Fruit fly (Drosophila melanogaster): Measurements from ENCODE around the gene eIF2beta.

The eIF2beta gene

dm6 chr3L:12572366-12572765, 45.8 kb upstream of the eIF2beta start, which contains the start of gene sowah (continued):
- TF ChIP-seq lbe (GFP tag; optimal IDR thresholded peaks at IDR 0.05) (no peak), hb (GFP tag; IDR thresholded peaks at IDR 0.05; ENCODE audit: partially characterized antibody) (no peak), CG12104 (GFP tag; optimal IDR thresholded peaks at IDR 0.05) (no peak), Myb (GFP tag; optimal IDR thresholded peaks at IDR 0.05) (peak; percentile 55), wek (GFP tag; optimal IDR thresholded peaks at IDR 0.05) (no peak), gfzf (GFP tag; optimal IDR thresholded peaks at IDR 0.05) (peak; percentile 40), C15 (GFP tag; IDR thresholded peaks at IDR 0.05) (no peak), abd-A (tag; optimal IDR thresholded peaks at IDR 0.05) (no peak), Xbp1 (GFP tag; optimal IDR thresholded peaks at IDR 0.05) (peak; percentile 59), CG4820 (GFP tag; optimal IDR thresholded peaks at IDR 0.05) (peak; percentile 40), amos (GFP tag; IDR thresholded peaks at IDR 0.05; ENCODE audit: partially characterized antibody) (peak; percentile 57), CG7271 (tag; optimal IDR thresholded peaks at IDR 0.05) (peak; percentile 42), mirr (GFP tag; optimal IDR thresholded peaks at IDR 0.05) (no peak), psq (GFP tag; optimal IDR thresholded peaks at IDR 0.05) (no peak), shn (GFP tag; optimal IDR thresholded peaks at IDR 0.05) (peak; percentile 62), Ssrp (tag; optimal IDR thresholded peaks at IDR 0.05) (peak; percentile 32), lab (GFP tag; optimal IDR thresholded peaks at IDR 0.05) (peak; percentile 37), pb (GFP tag; optimal IDR thresholded peaks at IDR 0.05) (peak; percentile 34), CG13424 (tag; optimal IDR thresholded peaks at IDR 0.05) (peak; percentile 34), Dbx (GFP tag; IDR thresholded peaks at IDR 0.05) (peak; percentile 49; the same call in 1 of the 3 replicates), CG12391 (tag; optimal IDR thresholded peaks at IDR 0.05) (peak; percentile 39), az2 (GFP tag; optimal IDR thresholded peaks at IDR 0.05) (peak; percentile 5), CG31388 (GFP tag; optimal IDR thresholded peaks at IDR 0.05) (no peak), ase (GFP tag; IDR thresholded peaks at IDR 0.05) (peak; percentile 66; the same call in 2 of the 3 replicates), D19A (tag; optimal IDR thresholded peaks at IDR 0.05) (peak; percentile 33), CG1603 (tag; optimal IDR thresholded peaks at IDR 0.05) (peak; percentile 76), CG34422 (GFP tag; IDR thresholded peaks at IDR 0.05) (peak; percentile 68), CG8089 (GFP tag; optimal IDR thresholded peaks at IDR 0.05) (peak; percentile 61), ERR (GFP tag; optimal IDR thresholded peaks at IDR 0.05) (peak; percentile 18), ewg (GFP tag; optimal IDR thresholded peaks at IDR 0.05) (peak; percentile 65), croc (GFP tag; conservative IDR thresholded peaks at IDR 0.05) (no peak; the same call in 2 of the 3 replicates), CG4730 (GFP tag; IDR thresholded peaks at IDR 0.05) (no peak), Dip3 (GFP tag; optimal IDR thresholded peaks at IDR 0.05) (peak; percentile 65), unpg (GFP tag; optimal IDR thresholded peaks at IDR 0.05) (no peak), dpn (GFP tag; optimal IDR thresholded peaks at IDR 0.05) (peak; percentile 44 to 53), odd (GFP tag; optimal IDR thresholded peaks at IDR 0.05) (no peak), Hr51 (GFP tag; optimal IDR thresholded peaks at IDR 0.05) (peak; percentile 7 to 51), CG12219 (GFP tag; optimal IDR thresholded peaks at IDR 0.05) (no peak), ftz-f1 (GFP tag; optimal IDR thresholded peaks at IDR 0.05) (peak; percentile 9), CG12299 (tag; optimal IDR thresholded peaks at IDR 0.05) (no peak), Ada2b (GFP tag; IDR thresholded peaks at IDR 0.05) (0 out of 2 replicates have a peak, but pooled peaks have one; percentile 8), repo (GFP tag; optimal IDR thresholded peaks at IDR 0.05) (peak; percentile 8), Antp (GFP tag; optimal IDR thresholded peaks at IDR 0.05) (peak; percentile 27), gsb (GFP tag; IDR thresholded peaks at IDR 0.05) (no peak), ro (GFP tag; IDR thresholded peaks at IDR 0.05) (no peak), GATAe (GFP tag; conservative IDR thresholded peaks at IDR 0.05) (no peak), pho (GFP tag; optimal IDR thresholded peaks at IDR 0.05) (peak; percentile 51), CG13296 (GFP tag; optimal IDR thresholded peaks at IDR 0.05) (peak; percentile 10), tup (GFP tag; optimal IDR thresholded peaks at IDR 0.05) (no peak), YL-1 (GFP tag; optimal IDR thresholded peaks at IDR 0.05) (peak; percentile 73), ssp (GFP tag; IDR thresholded peaks at IDR 0.05) (0 out of 2 replicates have a peak, but pooled peaks have one; percentile 6)
